Worm (Caenorhabditis elegans) whole organism, late embryonic: ENCODE data around the gene npl-4.2.

Experiments
- C08G9.2 ChIP-seq: sonication (generic microtip); optimal IDR thresholded peaks from 2 replicates; lab custom pipeline; 2016; ENCODE audit warnings: mild to moderate bottlenecking, missing genetic modification characterization, moderate library complexity, missing compliant biosample characterization
- F13H6.1 ChIP-seq: sonication (generic microtip); optimal IDR thresholded peaks from 2 replicates; lab custom pipeline; 2016; ENCODE audit warnings: missing genetic modification characterization, missing compliant biosample characterization
- K09A11.1 ChIP-seq: sonication (generic microtip); optimal IDR thresholded peaks from 2 replicates; lab custom pipeline; 2017; ENCODE audit warnings: antibody characterized with exemption, mild to moderate bottlenecking, missing genetic modification characterization, missing compliant biosample characterization; ENCODE audit not compliant: insufficient read depth
- T23F11.4 ChIP-seq: fragments of 200-800 bp; sonication (Bioruptor generic); optimal IDR thresholded peaks from 2 replicates; lab custom pipeline; 2018; ENCODE audit warnings: mild to moderate bottlenecking, missing genetic modification characterization, missing compliant biosample characterization
- Y22D7AL.16 ChIP-seq: sonication (generic microtip); optimal IDR thresholded peaks from 2 replicates; lab custom pipeline; 2016; ENCODE audit warnings: missing genetic modification characterization, missing compliant biosample characterization
- ceh-18 ChIP-seq: sonication (generic microtip); optimal IDR thresholded peaks from 2 replicates; lab custom pipeline; 2016; ENCODE audit warnings: missing genetic modification characterization, missing compliant biosample characterization
- ceh-24 ChIP-seq: sonication (generic microtip); optimal IDR thresholded peaks from 2 replicates; lab custom pipeline; 2016; ENCODE audit warnings: mild to moderate bottlenecking, missing genetic modification characterization, missing compliant biosample characterization
- ceh-30 ChIP-seq: fragments of 150-350 bp; optimal IDR thresholded peaks from 2 replicates; lab custom pipeline; 2014; ENCODE audit warnings: missing biosample characterization, missing genetic modification characterization
- ceh-31 ChIP-seq: sonication (generic microtip); optimal IDR thresholded peaks from 2 replicates; lab custom pipeline; 2016; ENCODE audit warnings: missing genetic modification characterization, missing compliant biosample characterization
- ceh-48 ChIP-seq: sonication (generic microtip); optimal IDR thresholded peaks from 2 replicates; lab custom pipeline; 2016; ENCODE audit warnings: missing genetic modification characterization, inconsistent platforms, missing compliant biosample characterization
- ceh-6 ChIP-seq: fragments of 200-800 bp; sonication (Bioruptor generic); optimal IDR thresholded peaks from 2 replicates; lab custom pipeline; 2018; ENCODE audit warnings: mild to moderate bottlenecking, missing genetic modification characterization, missing compliant biosample characterization
- ceh-9 ChIP-seq: sonication (generic microtip); optimal IDR thresholded peaks from 2 replicates; lab custom pipeline; 2016; ENCODE audit warnings: mild to moderate bottlenecking, missing genetic modification characterization, inconsistent platforms, missing compliant biosample characterization
- che-1 ChIP-seq: sonication (generic microtip); optimal IDR thresholded peaks from 2 replicates; lab custom pipeline; 2016; ENCODE audit warnings: mild to moderate bottlenecking, missing genetic modification characterization, missing compliant biosample characterization
- dmd-4 ChIP-seq: sonication (generic microtip); optimal IDR thresholded peaks from 2 replicates; lab custom pipeline; 2016; ENCODE audit warnings: borderline replicate concordance, missing genetic modification characterization, missing compliant biosample characterization
- dve-1 ChIP-seq: sonication (generic microtip); optimal IDR thresholded peaks from 2 replicates; lab custom pipeline; 2017; ENCODE audit warnings: antibody characterized with exemption, mild to moderate bottlenecking, missing genetic modification characterization, missing compliant biosample characterization
- elt-2 ChIP-seq: sonication (generic microtip); optimal IDR thresholded peaks from 2 replicates; lab custom pipeline; 2016; ENCODE audit warnings: missing genetic modification reagents, missing genetic modification characterization, missing compliant biosample characterization
- fax-1 ChIP-seq: sonication (generic microtip); optimal IDR thresholded peaks from 2 replicates; lab custom pipeline; 2016; ENCODE audit warnings: missing genotype, missing genetic modification characterization, missing compliant biosample characterization
- gmeb-2 ChIP-seq: sonication (generic microtip); optimal IDR thresholded peaks from 2 replicates; lab custom pipeline; 2016; ENCODE audit warnings: missing genetic modification characterization, inconsistent platforms, missing compliant biosample characterization
- hlh-15 ChIP-seq: sonication (generic microtip); optimal IDR thresholded peaks from 2 replicates; lab custom pipeline; 2016; ENCODE audit warnings: missing genetic modification characterization, missing compliant biosample characterization
- hlh-30 ChIP-seq: sonication (generic microtip); optimal IDR thresholded peaks from 2 replicates; lab custom pipeline; 2017; ENCODE audit warnings: antibody characterized with exemption, missing genetic modification characterization, missing compliant biosample characterization; ENCODE audit not compliant: insufficient read depth
- hlh-8 ChIP-seq: sonication (generic microtip); optimal IDR thresholded peaks from 2 replicates; lab custom pipeline; 2016; ENCODE audit warnings: missing genotype, missing genetic modification characterization, missing compliant biosample characterization
- nhr-232 ChIP-seq: sonication (generic microtip); optimal IDR thresholded peaks from 2 replicates; lab custom pipeline; 2016; ENCODE audit warnings: missing genetic modification characterization, missing compliant biosample characterization
- pag-3 ChIP-seq: sonication (generic microtip); optimal IDR thresholded peaks from 2 replicates; lab custom pipeline; 2016; ENCODE audit warnings: missing compliant biosample characterization, missing genetic modification characterization, borderline replicate concordance
- pha-2 ChIP-seq: sonication (generic microtip); optimal IDR thresholded peaks from 2 replicates; lab custom pipeline; 2017; ENCODE audit warnings: mild to moderate bottlenecking, missing genetic modification characterization, missing compliant biosample characterization
- sdc-2 ChIP-seq: sonication (generic microtip); optimal IDR thresholded peaks from 2 replicates; lab custom pipeline; 2016; ENCODE audit warnings: missing genotype, missing genetic modification characterization, missing compliant biosample characterization
- syd-9 ChIP-seq: sonication (generic microtip); optimal IDR thresholded peaks from 2 replicates; lab custom pipeline; 2016; ENCODE audit warnings: mild to moderate bottlenecking, missing genetic modification characterization, moderate library complexity, missing compliant biosample characterization
- ttx-3 ChIP-seq: sonication (generic microtip); optimal IDR thresholded peaks from 2 replicates; lab custom pipeline; 2016; ENCODE audit warnings: missing genetic modification reagents, missing genetic modification characterization, missing compliant biosample characterization
- unc-42 ChIP-seq: sonication (generic microtip); optimal IDR thresholded peaks from 2 replicates; lab custom pipeline; 2016; ENCODE audit warnings: missing genotype, missing genetic modification characterization, missing compliant biosample characterization
- unc-55 ChIP-seq: sonication (generic microtip); optimal IDR thresholded peaks from 2 replicates; lab custom pipeline; 2017; ENCODE audit warnings: missing biosample characterization, missing genetic modification reagents, missing genetic modification characterization
- unc-86 ChIP-seq: sonication (generic microtip); optimal IDR thresholded peaks from 2 replicates; lab custom pipeline; 2016; ENCODE audit warnings: missing genetic modification characterization, missing compliant biosample characterization
- ztf-16 ChIP-seq: sonication (generic microtip); optimal IDR thresholded peaks from 2 replicates; lab custom pipeline; 2017; ENCODE audit warnings: missing genetic modification characterization, missing compliant biosample characterization

npl-4.2 gene

DNA sequence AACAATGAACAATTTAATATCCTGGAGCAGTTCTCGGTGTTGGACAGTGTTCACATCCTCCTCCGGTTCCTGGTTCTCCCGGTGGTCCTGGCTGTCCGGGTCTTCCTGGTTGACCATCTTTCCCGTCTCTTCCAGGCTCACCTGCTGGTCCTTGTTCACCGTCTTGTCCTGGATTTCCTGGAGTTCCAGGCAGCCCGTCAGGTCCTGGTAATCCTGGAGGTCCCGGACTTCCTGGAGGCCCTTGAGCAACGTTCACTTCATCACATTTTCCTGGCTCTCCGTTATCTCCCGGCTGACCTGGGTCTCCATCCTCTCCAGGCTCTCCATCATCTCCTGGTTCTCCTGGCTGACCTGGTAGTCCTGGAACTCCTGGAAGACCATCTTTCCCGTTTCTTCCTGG, 28.7 kb downstream of the npl-4.2 start:
- TF ChIP-seq C08G9.2 (tag; lab: Kevin White, UChicago), result no peak

DNA sequence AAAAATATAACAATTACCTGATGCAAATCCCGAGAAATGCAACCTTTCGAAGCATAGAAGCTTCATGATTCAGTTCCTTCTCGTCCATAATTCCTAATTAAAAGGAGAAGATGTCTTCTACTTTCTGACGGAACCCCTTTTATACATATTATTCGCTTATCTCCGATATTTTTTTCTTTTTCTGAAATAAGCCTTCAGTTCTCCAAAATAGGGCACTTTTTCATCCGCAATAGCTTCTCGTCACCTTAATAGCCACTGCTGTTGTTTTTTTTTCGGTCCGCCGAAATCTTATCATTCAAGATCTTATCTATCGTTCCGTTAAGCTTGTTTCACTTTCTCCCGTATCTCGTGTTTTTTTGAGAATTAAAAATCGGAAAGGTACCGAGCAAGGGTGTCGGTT, 29.6 kb downstream of the npl-4.2 start, which contains the start of gene bli-2:
bli-2 (minus strand) TSS at position 101 of the 400 bp plus-strand sequence.
- TF ChIP-seq K09A11.1 (no peak), gmeb-2 (tag; lab: Kevin White, UChicago) (no peak), ttx-3 (tag; lab: Kevin White, UChicago) (no peak), dmd-4 (tag; lab: Kevin White, UChicago) (no peak), Y22D7AL.16 (no peak), dve-1 (no peak), syd-9 (no peak), ceh-30 (tag; lab: Kevin White, UChicago) (no peak), hlh-30 (tag; lab: Kevin White, UChicago) (no peak)

DNA sequence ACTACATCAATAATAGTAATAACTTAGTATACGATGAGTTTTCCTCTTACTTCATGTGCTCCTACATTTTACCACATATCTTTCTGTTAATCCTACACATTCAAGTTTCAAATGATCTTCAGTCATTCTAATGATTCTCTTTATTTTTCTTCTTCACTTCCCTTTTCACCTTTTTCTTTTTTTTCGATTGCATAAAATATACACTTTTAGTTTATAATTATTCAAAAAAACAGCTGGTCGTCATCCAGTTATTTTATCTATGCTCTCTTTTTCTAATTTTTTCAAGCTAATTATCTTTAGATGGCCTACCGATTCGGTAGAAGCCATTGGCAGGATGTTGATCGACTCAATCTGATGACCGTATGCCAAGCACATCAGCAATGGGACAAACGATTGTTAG, 31.5 kb downstream of the npl-4.2 start, which contains the start of gene F59E12.1:
F59E12.1 (plus strand) TSS at position 301 of the 400 bp plus-strand sequence.
- TF ChIP-seq T23F11.4 (GFP tag; lab: Kevin White, UChicago) (no peak), ceh-18 (no peak), unc-42 (tag; lab: Kevin White, UChicago) (no peak), fax-1 (no peak), unc-55 (GFP tag; lab: Kevin White, UChicago) (no peak), ceh-48 (tag; lab: Kevin White, UChicago) (no peak), ceh-6 (GFP tag; lab: Kevin White, UChicago) (no peak), pag-3 (no peak), ceh-9 (tag; lab: Kevin White, UChicago) (no peak), ztf-16 (tag; lab: Kevin White, UChicago) (no peak), nhr-232 (no peak), ceh-31 (no peak)
- TF ChIP-seq, all 69 proteins: peak for 0

DNA sequence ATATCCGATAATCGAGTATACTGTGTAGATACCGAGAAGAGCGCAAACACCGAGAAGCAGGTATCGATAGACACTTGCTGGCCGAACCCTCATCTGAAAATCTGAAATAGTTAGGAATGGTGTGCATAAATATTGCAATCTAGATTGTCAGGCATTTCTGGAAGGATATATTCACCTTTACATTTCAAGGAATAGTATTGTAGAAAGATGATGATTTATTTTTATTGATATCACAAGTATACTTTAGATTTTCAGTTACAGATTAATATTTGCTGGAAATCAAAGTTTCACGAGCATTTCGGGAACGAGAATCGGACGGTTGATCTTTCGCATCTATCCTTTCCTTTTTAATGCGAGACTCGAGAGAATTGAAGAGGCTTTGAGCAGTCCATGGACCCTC, 37.0 kb downstream of the npl-4.2 start, which contains the start of gene fut-3:
fut-3 (minus strand) TSS at position 101 of the 400 bp plus-strand sequence.
- TF ChIP-seq che-1 (no peak), elt-2 (tag; lab: Kevin White, UChicago) (no peak), pha-2 (no peak), hlh-15 (tag; lab: Kevin White, UChicago) (no peak), unc-42 (tag; lab: Kevin White, UChicago) (no peak), dmd-4 (tag; lab: Kevin White, UChicago) (no peak), unc-86 (tag; lab: Kevin White, UChicago) (no peak), sdc-2 (tag; lab: Kevin White, UChicago) (no peak), ceh-9 (tag; lab: Kevin White, UChicago) (no peak), ceh-24 (tag; lab: Kevin White, UChicago) (no peak)

DNA sequence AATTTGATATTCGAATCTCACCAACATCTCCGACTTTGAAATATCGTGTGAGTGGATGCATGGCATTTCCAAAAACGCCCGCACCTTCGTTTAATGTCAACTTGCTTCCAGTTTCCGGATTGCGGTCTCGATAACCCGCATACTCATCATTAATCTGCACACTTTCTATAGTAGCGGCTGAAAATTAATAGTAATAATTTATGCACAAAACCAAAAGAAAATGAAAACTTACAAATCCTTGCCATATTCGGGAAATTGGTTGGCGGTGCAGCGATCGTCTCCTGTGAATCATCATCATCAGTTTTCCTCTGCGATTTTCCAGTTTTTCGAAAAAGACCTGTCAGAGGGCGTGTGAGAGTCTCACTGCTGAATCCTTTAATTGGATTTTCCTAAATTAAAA, 37.5 kb downstream of the npl-4.2 start:
- TF ChIP-seq hlh-8 (no peak), F13H6.1 (tag; lab: Kevin White, UChicago) (no peak), dve-1 (no peak)
